Fruit fly (Drosophila melanogaster): ENCODE measurements around the gene Eaf6.

Gene Eaf6

DNA sequence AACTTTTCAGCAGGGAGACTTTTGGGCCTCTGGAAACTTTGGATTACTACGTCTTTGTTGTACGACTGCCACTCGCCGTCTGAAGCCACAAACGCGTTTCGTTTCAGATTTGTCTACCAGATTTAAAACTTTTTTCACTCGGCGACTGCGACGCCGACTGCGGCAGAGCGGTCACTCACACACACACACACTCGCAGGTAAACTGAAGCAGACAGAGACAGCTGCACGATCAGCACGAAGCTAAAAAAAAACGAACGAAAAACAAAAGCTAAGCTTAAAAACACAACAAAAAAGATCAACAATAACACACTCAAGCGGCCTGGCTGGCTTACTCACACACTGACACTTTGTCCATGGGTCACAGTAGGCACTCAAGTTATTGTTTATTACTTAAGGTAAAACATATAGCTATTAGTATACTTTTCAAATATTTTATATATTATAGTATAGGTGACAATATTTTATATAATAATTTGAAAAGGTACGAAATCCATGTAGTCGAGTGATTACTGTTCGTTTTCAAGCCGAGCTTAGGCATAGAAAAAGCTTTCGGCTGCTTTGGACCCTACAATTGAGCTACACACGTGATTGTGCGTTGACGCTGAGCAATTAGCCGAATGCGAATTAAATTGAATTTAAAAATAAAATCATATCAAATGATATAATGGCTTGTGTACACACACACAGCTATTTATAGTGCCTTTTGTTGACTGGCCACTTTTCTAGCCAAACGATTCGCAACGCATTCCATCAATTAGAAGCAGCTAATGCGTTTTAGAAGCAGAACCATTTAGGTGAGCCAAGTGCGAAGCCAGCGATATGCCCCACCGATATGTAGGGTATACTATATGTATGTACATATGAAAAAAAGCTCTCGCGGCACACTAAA, 30.6 kb downstream of the Eaf6 start, which contains the start of gene Msr-110 (continued):
- TF ChIP-seq CG4360 (GFP tag; IDR thresholded peaks at IDR 0.05) (no peak), CG30020 (tag; optimal IDR thresholded peaks at IDR 0.05) (peak; percentile 43), sug (tag; optimal IDR thresholded peaks at IDR 0.05) (peak; percentile 86), chm (GFP tag; IDR thresholded peaks at IDR 0.05) (peak; percentile 28; the same call in 1 of the 2 replicates), C15 (GFP tag; IDR thresholded peaks at IDR 0.05) (peak; percentile 73; the same call in 1 of the 3 replicates), Atf6 (GFP tag; IDR thresholded peaks at IDR 0.05) (peak; percentile 91), CG18599 (GFP tag; optimal IDR thresholded peaks at IDR 0.05) (peak; percentile 92), CG30403 (GFP tag; optimal IDR thresholded peaks at IDR 0.05) (peak; percentile 85), ewg (GFP tag; optimal IDR thresholded peaks at IDR 0.05) (peak; percentile 78), zfh1 (GFP tag; IDR thresholded peaks at IDR 0.05) (peak; percentile 72), CoRest (tag; optimal IDR thresholded peaks at IDR 0.05) (peak; percentile 93), CG34376 (GFP tag; optimal IDR thresholded peaks at IDR 0.05) (peak; percentile 84), unc-4 (GFP tag; IDR thresholded peaks at IDR 0.05; ENCODE audit: partially characterized antibody) (no peak), Ada2b (GFP tag; IDR thresholded peaks at IDR 0.05) (peak; percentile 84), CTCF (GFP tag; optimal IDR thresholded peaks at IDR 0.05) (peak; percentile 19), Lpt (GFP tag; optimal IDR thresholded peaks at IDR 0.05) (no peak), CG11398 (GFP tag; optimal IDR thresholded peaks at IDR 0.05) (peak; percentile 37), H15 (GFP tag; IDR thresholded peaks at IDR 0.05) (peak; percentile 84), Dref (GFP tag; IDR thresholded peaks at IDR 0.05) (no peak; the same call in 1 of the 2 replicates), oc (tag; optimal IDR thresholded peaks at IDR 0.05) (peak; percentile 94), MESR4 (GFP tag; optimal IDR thresholded peaks at IDR 0.05) (no peak), CG32767 (GFP tag; IDR thresholded peaks at IDR 0.05) (peak; percentile 92), CG10565 (GFP tag; optimal IDR thresholded peaks at IDR 0.05) (peak; percentile 21), CG9817 (tag; optimal IDR thresholded peaks at IDR 0.05) (peak; percentile 91), Oaz (GFP tag; IDR thresholded peaks at IDR 0.05) (peak; percentile 76)

DNA sequence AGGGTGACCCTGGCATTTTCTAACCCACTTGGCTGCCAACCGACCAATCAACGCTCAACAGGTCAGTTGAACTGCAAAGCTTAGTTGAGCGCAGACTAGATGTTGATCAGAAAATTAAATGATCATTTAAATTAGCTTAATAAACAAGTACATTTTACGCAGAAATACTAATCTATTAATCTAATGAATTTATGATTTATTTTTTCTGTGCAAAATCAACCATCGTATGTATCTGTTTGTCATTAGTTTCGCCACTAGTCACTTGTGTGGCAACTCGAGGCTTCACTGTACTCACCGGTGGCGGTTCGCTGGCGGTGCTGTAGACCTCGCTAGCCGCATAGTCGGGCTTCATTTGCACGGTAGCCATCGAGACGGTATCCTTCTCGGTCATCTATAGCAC, 31.6 kb downstream of the Eaf6 start:
- TF ChIP-seq Nf-YC (tag; optimal IDR thresholded peaks at IDR 0.05) (peak; percentile 81), CG12744 (GFP tag; optimal IDR thresholded peaks at IDR 0.05) (no peak), dysf (GFP tag; IDR thresholded peaks at IDR 0.05) (0 out of 3 replicates have a peak, but pooled peaks have one; percentile 6), Fer2 (tag; optimal IDR thresholded peaks at IDR 0.05) (no peak), CG6254 (GFP tag; optimal IDR thresholded peaks at IDR 0.05) (peak; percentile 31), CG8281 (tag; optimal IDR thresholded peaks at IDR 0.05) (no peak), lmd (GFP tag; IDR thresholded peaks at IDR 0.05) (peak; percentile 12; the same call in 1 of the 2 replicates), CG15269 (tag; optimal IDR thresholded peaks at IDR 0.05) (no peak), CG32532 (GFP tag; IDR thresholded peaks at IDR 0.05) (no peak), unc-4 (GFP tag; IDR thresholded peaks at IDR 0.05; ENCODE audit: partially characterized antibody) (no peak), CG1602 (GFP tag; optimal IDR thresholded peaks at IDR 0.05) (no peak), Drgx (GFP tag; IDR thresholded peaks at IDR 0.05) (0 out of 2 replicates have a peak, but pooled peaks have one; percentile 17), Med (GFP tag) (peak; percentile 77), ab (GFP tag; optimal IDR thresholded peaks at IDR 0.05) (no peak), vvl (GFP tag; IDR thresholded peaks at IDR 0.05) (no peak), grau (tag; optimal IDR thresholded peaks at IDR 0.05) (peak; percentile 74), CG12659 (GFP tag; optimal IDR thresholded peaks at IDR 0.05) (no peak), Ptx1 (GFP tag; IDR thresholded peaks at IDR 0.05) (0 out of 2 replicates have a peak, but pooled peaks have one; percentile 11), CG10366 (GFP tag; IDR thresholded peaks at IDR 0.05) (no peak), CG18476 (GFP tag; optimal IDR thresholded peaks at IDR 0.05) (no peak), CG10321 (GFP tag; IDR thresholded peaks at IDR 0.05) (no peak), ro (GFP tag; IDR thresholded peaks at IDR 0.05) (no peak), CG14965 (GFP tag; optimal IDR thresholded peaks at IDR 0.05; ENCODE audit: borderline replicate concordance) (no peak), Ets65A (GFP tag) (no peak), sens-2 (GFP tag; IDR thresholded peaks at IDR 0.05) (no peak), HmgD (GFP tag; optimal IDR thresholded peaks at IDR 0.05) (no peak), CG2712 (tag; optimal IDR thresholded peaks at IDR 0.05) (no peak)
